Worm (Caenorhabditis elegans) whole organism, early embryonic: ENCODE results near the gene T08G3.6.

Experiments
- B0310.2 ChIP-seq: sonication (generic microtip); optimal IDR thresholded peaks from 2 replicates; lab custom pipeline; 2016; ENCODE audit warnings: mild to moderate bottlenecking, missing genetic modification characterization, missing compliant biosample characterization
- ama-1 ChIP-seq: fragments of 150-350 bp; optimal IDR thresholded peaks from 2 replicates; lab custom pipeline; 2014
- ceh-13 ChIP-seq: fragments of 200-800 bp; sonication (Bioruptor generic); optimal IDR thresholded peaks from 2 replicates; lab custom pipeline; 2018; ENCODE audit warnings: mild to moderate bottlenecking, missing genetic modification characterization, missing compliant biosample characterization
- flt-1 ChIP-seq: fragments of 200-800 bp; sonication (Bioruptor generic); IDR thresholded peaks from 2 replicates; pipeline ENCODE4 v1.3.6; 2022; ENCODE audit warnings: missing genetic modification characterization, missing compliant biosample characterization
- hnd-1 ChIP-seq: sonication (generic microtip); optimal IDR thresholded peaks from 2 replicates; lab custom pipeline; 2016; ENCODE audit warnings: missing genetic modification characterization, missing compliant biosample characterization
- pes-1 ChIP-seq: fragments of 200-800 bp; sonication (Bioruptor generic); IDR thresholded peaks from 2 replicates; pipeline ENCODE4 v1.3.6; 2022; ENCODE audit warnings: missing genetic modification reagents, missing genetic modification characterization, missing compliant biosample characterization

- TF ChIP-seq ama-1 (lab: Kevin White, UChicago), result no peak
- no peak for TF ChIP-seq hnd-1 (tag; lab: Kevin White, UChicago)
- TF ChIP-seq ceh-13 (GFP tag; lab: Kevin White, UChicago), result no peak
- TF ChIP-seq flt-1 (GFP tag; lab: Robert Waterston, UW), result no peak
- no peak for TF ChIP-seq B0310.2 (tag; lab: Kevin White, UChicago)
- TF ChIP-seq pes-1 (GFP tag; lab: Robert Waterston, UW), result no peak
These were observed 35.3 kb upstream of the T08G3.6 start, which contains the start of gene srh-145 for ce11 chrV:16410521-16410920.
